Fruit fly (Drosophila melanogaster) whole organism, adult: ENCODE results near the gene CG31013.

Experiments
- CG5204 ChIP-seq: fragments of 200-800 bp; sonication (Bioruptor generic); optimal IDR thresholded peaks from 2 replicates; lab custom pipeline; 2016; ENCODE audit warnings: missing biosample characterization, missing genetic modification characterization
- CG7045 ChIP-seq: fragments of 200-800 bp; sonication (Bioruptor generic); optimal IDR thresholded peaks from 2 replicates; lab custom pipeline; 2017; ENCODE audit warnings: missing biosample characterization, mild to moderate bottlenecking, missing genetic modification characterization
- Clk ChIP-seq: fragments of 200-800 bp; sonication (Bioruptor generic); optimal IDR thresholded peaks from 2 replicates; lab custom pipeline; 2017; ENCODE audit warnings: missing biosample characterization, missing genetic modification characterization
- Hr96 ChIP-seq: fragments of 200-800 bp; sonication (Bioruptor generic); optimal IDR thresholded peaks from 2 replicates; lab custom pipeline; 2016; ENCODE audit warnings: missing biosample characterization, missing genetic modification characterization
- Mnt ChIP-seq: fragments of 200-800 bp; sonication (Bioruptor generic); optimal IDR thresholded peaks from 2 replicates; lab custom pipeline; 2016; ENCODE audit warnings: missing biosample characterization, mild to moderate bottlenecking, missing genetic modification characterization
- bab1 ChIP-seq: fragments of 200-800 bp; sonication (Bioruptor generic); optimal IDR thresholded peaks from 3 replicates; lab custom pipeline; 2019; ENCODE audit warnings: missing biosample characterization, mild to moderate bottlenecking, missing genetic modification characterization, moderate library complexity

- TF ChIP-seq Clk (no peak), bab1 (GFP tag; lab: Kevin White, UChicago) (no peak), CG5204 (no peak), Hr96 (GFP tag; lab: Kevin White, UChicago) (no peak), Mnt (GFP tag; lab: Kevin White, UChicago) (no peak), CG7045 (GFP tag; lab: Kevin White, UChicago) (no peak)
Measured at dm6 chr3R:30603881-30604280, 41.8 kb downstream of the CG31013 start, which contains the start of gene PH4alphaNE3.
